Fruit fly (Drosophila melanogaster) whole organism, embryonic: ENCODE measurements around the gene CG7135.

Source experiments
- Bgb ChIP-seq: fragments of 200-800 bp; sonication (Bioruptor generic); IDR thresholded peaks from 2 replicates; pipeline ENCODE4 v1.3.6; 2022; ENCODE audit warnings: missing biosample characterization, missing genetic modification characterization; ENCODE audit not compliant: partially characterized antibody
- CG10267 ChIP-seq: fragments of 200-800 bp; sonication (Bioruptor generic); optimal IDR thresholded peaks from 2 replicates; lab custom pipeline; 2018; ENCODE audit warnings: missing biosample characterization, mild to moderate bottlenecking, missing genetic modification characterization, moderate library complexity
- CG10979 ChIP-seq: fragments of 200-800 bp; sonication (Bioruptor generic); optimal IDR thresholded peaks from 2 replicates; lab custom pipeline; 2018; ENCODE audit warnings: missing biosample characterization, mild to moderate bottlenecking, missing genetic modification characterization, moderate library complexity
- CG1233 ChIP-seq: fragments of 200-800 bp; sonication (Bioruptor generic); optimal IDR thresholded peaks from 4 replicates; lab custom pipeline; 2018; ENCODE audit warnings: missing biosample characterization, mild to moderate bottlenecking, missing genetic modification characterization
- CG12769 ChIP-seq: fragments of 200-800 bp; sonication (Bioruptor generic); optimal IDR thresholded peaks from 2 replicates; lab custom pipeline; 2019; ENCODE audit warnings: missing biosample characterization, mild to moderate bottlenecking, missing genetic modification characterization, moderate library complexity
- CG13424 ChIP-seq: fragments of 200-800 bp; sonication (Bioruptor generic); optimal IDR thresholded peaks from 2 replicates; lab custom pipeline; 2019; ENCODE audit warnings: missing biosample characterization, mild to moderate bottlenecking, missing genetic modification characterization, moderate library complexity
- CG13775 ChIP-seq: fragments of 200-800 bp; sonication (Bioruptor generic); optimal IDR thresholded peaks from 3 replicates; lab custom pipeline; 2017; ENCODE audit warnings: missing biosample characterization, mild to moderate bottlenecking, missing genetic modification characterization
- CG16813 ChIP-seq: fragments of 200-800 bp; sonication (Bioruptor generic); IDR thresholded peaks from 3 replicates; pipeline ENCODE4 v1.3.6; 2022; ENCODE audit warnings: missing biosample characterization, missing genetic modification characterization; ENCODE audit not compliant: partially characterized antibody
- CG17802 ChIP-seq: fragments of 200-800 bp; sonication (Bioruptor generic); optimal IDR thresholded peaks from 2 replicates; lab custom pipeline; 2018; ENCODE audit warnings: missing biosample characterization, mild to moderate bottlenecking, missing genetic modification characterization, moderate library complexity
- CG2875 ChIP-seq: fragments of 200-800 bp; sonication (Bioruptor generic); optimal IDR thresholded peaks from 2 replicates; lab custom pipeline; 2017; ENCODE audit warnings: missing biosample characterization, mild to moderate bottlenecking, missing genetic modification characterization, missing genetic modification reagents
- CG31224 ChIP-seq: fragments of 200-800 bp; sonication (Bioruptor generic); IDR thresholded peaks from 2 replicates; pipeline ENCODE4 v1.3.6; 2022; ENCODE audit warnings: missing biosample characterization, missing genetic modification characterization
- CG3281 ChIP-seq: fragments of 200-800 bp; sonication (Bioruptor generic); optimal IDR thresholded peaks from 3 replicates; lab custom pipeline; 2017; ENCODE audit warnings: missing biosample characterization, mild to moderate bottlenecking, missing genetic modification characterization
- CG3407 ChIP-seq: fragments of 200-800 bp; sonication (Bioruptor generic); optimal IDR thresholded peaks from 2 replicates; lab custom pipeline; 2018; ENCODE audit warnings: missing biosample characterization, mild to moderate bottlenecking, missing genetic modification characterization
- CG4617 ChIP-seq: fragments of 200-800 bp; sonication (Bioruptor generic); optimal IDR thresholded peaks from 3 replicates; lab custom pipeline; 2016; ENCODE audit warnings: missing biosample characterization, missing genetic modification characterization, borderline replicate concordance
- CG6791 ChIP-seq: fragments of 200-800 bp; sonication (Bioruptor generic); IDR thresholded peaks from 3 replicates; pipeline ENCODE4 v1.3.6; 2022; ENCODE audit warnings: missing biosample characterization, missing genetic modification characterization; ENCODE audit not compliant: partially characterized antibody
- CG8290 ChIP-seq, 3 experiments: fragments of 200-800 bp; sonication (Bioruptor generic); optimal IDR thresholded peaks; 2 replicates each; lab custom pipeline; 2016 to 2019; ENCODE audit warnings: missing biosample characterization in 3 of 3, missing genetic modification characterization in 3 of 3, mild to moderate bottlenecking in 2 of 3, moderate library complexity in 1 of 3
- CG9797 ChIP-seq: fragments of 200-800 bp; sonication (Bioruptor generic); optimal IDR thresholded peaks from 3 replicates; lab custom pipeline; 2018; ENCODE audit warnings: missing biosample characterization, mild to moderate bottlenecking, missing genetic modification characterization
- CG9932 ChIP-seq: fragments of 200-800 bp; sonication (Bioruptor generic); IDR thresholded peaks from 2 replicates; pipeline ENCODE4 v1.3.6; 2022; ENCODE audit warnings: missing biosample characterization, missing genetic modification characterization
- Dll ChIP-seq: fragments of 200-800 bp; sonication (Bioruptor generic); IDR thresholded peaks from 4 replicates; pipeline ENCODE4 v1.3.6; 2022; ENCODE audit warnings: missing biosample characterization, missing genetic modification characterization; ENCODE audit not compliant: partially characterized antibody
- Ets97D ChIP-seq: fragments of 200-800 bp; sonication (Bioruptor generic); optimal IDR thresholded peaks from 3 replicates; lab custom pipeline; 2016; ENCODE audit warnings: missing biosample characterization, missing genetic modification characterization
- Kr ChIP-seq: fragments of 200-800 bp; sonication (Bioruptor generic); optimal IDR thresholded peaks from 2 replicates; lab custom pipeline; 2017; ENCODE audit warnings: missing biosample characterization, mild to moderate bottlenecking, missing genetic modification characterization
- Lhr ChIP-seq: fragments of 200-800 bp; sonication (Bioruptor generic); optimal IDR thresholded peaks from 3 replicates; lab custom pipeline; 2017; ENCODE audit warnings: mild to moderate bottlenecking, missing biosample characterization, missing genetic modification reagents, missing genetic modification characterization
- MBD-R2 ChIP-seq: fragments of 200-800 bp; sonication (Bioruptor generic); IDR thresholded peaks from 2 replicates; pipeline ENCODE4 v1.3.6; 2022; ENCODE audit warnings: missing biosample characterization, missing genetic modification characterization
- NfI ChIP-seq: fragments of 200-800 bp; sonication (Bioruptor generic); optimal IDR thresholded peaks from 3 replicates; lab custom pipeline; 2018; ENCODE audit warnings: missing biosample characterization, mild to moderate bottlenecking, missing genetic modification characterization, moderate library complexity
- Opbp ChIP-seq: fragments of 200-800 bp; sonication (Bioruptor generic); IDR thresholded peaks from 3 replicates; pipeline ENCODE4 v1.3.6; 2022; ENCODE audit warnings: missing biosample characterization, missing genetic modification characterization; ENCODE audit not compliant: partially characterized antibody
- Sin3A ChIP-seq: fragments of >200 bp; optimal IDR thresholded peaks from 2 replicates; lab custom pipeline; 2018
- Six4 ChIP-seq: fragments of 200-800 bp; sonication (Bioruptor generic); optimal IDR thresholded peaks from 2 replicates; lab custom pipeline; 2016; ENCODE audit warnings: missing biosample characterization, missing genetic modification characterization
- bbx ChIP-seq: fragments of 200-800 bp; sonication (Bioruptor generic); IDR thresholded peaks from 2 replicates; pipeline ENCODE4 v1.3.6; 2022; ENCODE audit warnings: missing biosample characterization, missing genetic modification characterization; ENCODE audit not compliant: partially characterized antibody
- br ChIP-seq: fragments of >200 bp; optimal IDR thresholded peaks from 2 replicates; lab custom pipeline; 2017
- crol ChIP-seq: fragments of 200-800 bp; sonication (Bioruptor generic); IDR thresholded peaks from 2 replicates; pipeline ENCODE4 v1.3.6; 2022; ENCODE audit warnings: missing biosample characterization, missing genetic modification characterization
- crp ChIP-seq, 2 experiments: fragments of 200-800 bp; sonication (Bioruptor generic); optimal IDR thresholded peaks; 2 replicates in 1 of 2; 3 replicates in 1 of 2; lab custom pipeline; 2017; ENCODE audit warnings: missing biosample characterization in 2 of 2, missing genetic modification characterization in 2 of 2, mild to moderate bottlenecking in 1 of 2, moderate library complexity in 1 of 2
- dpn ChIP-seq, 2 experiments: fragments of 200-800 bp; sonication (Bioruptor generic); optimal IDR thresholded peaks; 3 replicates each; lab custom pipeline; 2016; ENCODE audit warnings: missing biosample characterization in 2 of 2, missing genetic modification characterization in 2 of 2
- hbn ChIP-seq: fragments of 200-800 bp; sonication (Bioruptor generic); IDR thresholded peaks from 2 replicates; pipeline ENCODE4 v1.3.6; 2022; ENCODE audit warnings: missing biosample characterization, missing genetic modification characterization; ENCODE audit not compliant: partially characterized antibody
- hkb ChIP-seq, 2 experiments: fragments of 200-800 bp in 1 of 2; fragments of >200 bp in 1 of 2; sonication (Bioruptor generic) in 1 of 2; IDR thresholded peaks in 1 of 2; optimal IDR thresholded peaks in 1 of 2; 2 replicates each; pipeline versions ENCODE4 v1.3.6 to Lab custom; 2017 to 2022; ENCODE audit warnings: missing biosample characterization in 1 of 2, missing genetic modification characterization in 1 of 2
- kni ChIP-seq: fragments of 200-800 bp; sonication (Bioruptor generic); optimal IDR thresholded peaks from 3 replicates; lab custom pipeline; 2017; ENCODE audit warnings: mild to moderate bottlenecking, missing biosample characterization, missing genetic modification reagents, missing genetic modification characterization
- mam ChIP-seq: fragments of 200-800 bp; sonication (Bioruptor generic); optimal IDR thresholded peaks from 3 replicates; lab custom pipeline; 2016; ENCODE audit warnings: missing biosample characterization, missing genetic modification characterization
- pan ChIP-seq, 4 experiments: fragments of >200 bp in 3 of 4; fragments of 200-800 bp in 1 of 4; sonication (Bioruptor generic) in 1 of 4; optimal IDR thresholded peaks in 3 of 4; IDR thresholded peaks in 1 of 4; 2 replicates each; pipeline versions ENCODE4 v1.3.6 to Lab custom; 2017 to 2022; ENCODE audit warnings: missing biosample characterization in 2 of 4, missing genetic modification characterization in 2 of 4, mixed read lengths in 1 of 4
- prd ChIP-seq, 3 experiments: fragments of >200 bp in 2 of 3; fragments of 200-800 bp in 1 of 3; sonication (Bioruptor generic) in 1 of 3; optimal IDR thresholded peaks in 2 of 3; IDR thresholded peaks in 1 of 3; 2 replicates in 2 of 3; 3 replicates in 1 of 3; pipeline versions ENCODE4 v1.3.6 to Lab custom; 2017 to 2022; ENCODE audit warnings: missing biosample characterization in 1 of 3, missing genetic modification characterization in 1 of 3
- salm ChIP-seq: fragments of 200-800 bp; sonication (Bioruptor generic); optimal IDR thresholded peaks from 2 replicates; lab custom pipeline; 2018; ENCODE audit warnings: missing biosample characterization, mild to moderate bottlenecking, missing genetic modification characterization
- schlank ChIP-seq: fragments of 200-800 bp; sonication (Bioruptor generic); optimal IDR thresholded peaks from 2 replicates; lab custom pipeline; 2018; ENCODE audit warnings: missing biosample characterization, mild to moderate bottlenecking, missing genetic modification characterization
- shn ChIP-seq: fragments of 200-800 bp; sonication (Bioruptor generic); optimal IDR thresholded peaks from 3 replicates; lab custom pipeline; 2016; ENCODE audit warnings: missing biosample characterization, missing genetic modification characterization
- sisA ChIP-seq: fragments of 200-800 bp; sonication (Bioruptor generic); IDR thresholded peaks from 2 replicates; pipeline ENCODE4 v1.3.6; 2022; ENCODE audit warnings: missing biosample characterization, missing genetic modification characterization
- sob ChIP-seq: fragments of 200-800 bp; sonication (Bioruptor generic); IDR thresholded peaks from 2 replicates; pipeline ENCODE4 v1.3.6; 2022; ENCODE audit warnings: missing biosample characterization, missing genetic modification characterization
- stc ChIP-seq: fragments of 200-800 bp; sonication (Bioruptor generic); IDR thresholded peaks from 2 replicates; pipeline ENCODE4 v1.3.6; 2022; ENCODE audit warnings: missing biosample characterization, missing genetic modification characterization
- unc-4 ChIP-seq: fragments of 200-800 bp; sonication (Bioruptor generic); IDR thresholded peaks from 2 replicates; pipeline ENCODE4 v1.3.6; 2022; ENCODE audit warnings: missing biosample characterization, missing genetic modification characterization; ENCODE audit not compliant: partially characterized antibody
- vnd ChIP-seq: fragments of 200-800 bp; sonication (Bioruptor generic); IDR thresholded peaks from 3 replicates; pipeline ENCODE4 v1.3.6; 2022; ENCODE audit warnings: missing biosample characterization, missing genetic modification characterization; ENCODE audit not compliant: partially characterized antibody
- zen ChIP-seq: fragments of 200-800 bp; sonication (Bioruptor generic); optimal IDR thresholded peaks from 3 replicates; lab custom pipeline; 2018; ENCODE audit warnings: missing biosample characterization, mild to moderate bottlenecking, missing genetic modification characterization, moderate library complexity

CG7135 gene

dm6 chrX:18101778-18102177 lies 1.7 kb upstream of the CG7135 start, which contains the start of gene Taf8 (continued):
- TF ChIP-seq crol (GFP tag; lab: Robert Waterston, UW), result no peak
- TF ChIP-seq MBD-R2 (GFP tag; lab: Robert Waterston, UW), result peak; percentile 67
- no peak for TF ChIP-seq CG17802 (tag; lab: Kevin White, UChicago)
- no peak for TF ChIP-seq CG10267
- TF ChIP-seq schlank (tag; lab: Kevin White, UChicago), result no peak
- no peak for TF ChIP-seq Lhr (GFP tag; lab: Kevin White, UChicago)
- 0 out of 2 replicates have a peak, but pooled peaks have one; percentile 5 for TF ChIP-seq sisA (GFP tag; lab: Robert Waterston, UW)
- peak; percentile 81 for TF ChIP-seq CG16813 (GFP tag; lab: Robert Waterston, UW)
- TF ChIP-seq CG2875 (GFP tag; lab: Kevin White, UChicago), result no peak
- peak; percentile 81 for TF ChIP-seq CG6791
- no peak for TF ChIP-seq CG9797
- TF ChIP-seq salm (tag; lab: Kevin White, UChicago), result no peak
- no peak for TF ChIP-seq CG31224 (GFP tag; lab: Robert Waterston, UW)
- no peak for TF ChIP-seq pan (optimal IDR thresholded peaks at IDR 0.05; lab: Kevin White, UChicago)
- no peak for TF ChIP-seq pan (GFP tag; optimal IDR thresholded peaks at IDR 0.05 in 1 of 2, IDR thresholded peaks at IDR 0.05 in 1 of 2)
- no peak for TF ChIP-seq zen (tag; lab: Kevin White, UChicago)
- TF ChIP-seq CG3407 (GFP tag; lab: Kevin White, UChicago), result no peak
- no peak for TF ChIP-seq Ets97D (GFP tag; lab: Kevin White, UChicago)
- TF ChIP-seq unc-4 (GFP tag; lab: Robert Waterston, UW), result peak; percentile 51
- TF ChIP-seq Sin3A (lab: Kevin White, UChicago), result no peak
- TF ChIP-seq Bgb (GFP tag; lab: Robert Waterston, UW), result peak; percentile 73
- no peak for TF ChIP-seq CG12769 (tag; lab: Kevin White, UChicago)
- no peak for TF ChIP-seq CG8290 (GFP tag; optimal IDR thresholded peaks at IDR 0.05; lab: Kevin White, UChicago)
- TF ChIP-seq CG8290 (tag; optimal IDR thresholded peaks at IDR 0.05; lab: Kevin White, UChicago), result peak in 1 of 2 experiments; percentile 31
- peak; percentile 11 for TF ChIP-seq shn
- TF ChIP-seq stc (GFP tag; lab: Robert Waterston, UW), result no peak
- peak; percentile 46; the same call in 1 of the 2 replicates for TF ChIP-seq hbn (GFP tag; lab: Robert Waterston, UW)
- TF ChIP-seq CG13424, result no peak
- no peak for TF ChIP-seq Six4 (GFP tag; lab: Kevin White, UChicago)
- TF ChIP-seq br (lab: Kevin White, UChicago), result no peak
- TF ChIP-seq NfI (GFP tag; lab: Kevin White, UChicago), result no peak
- TF ChIP-seq bbx (GFP tag; lab: Robert Waterston, UW), result peak; percentile 73
- no peak for TF ChIP-seq prd (optimal IDR thresholded peaks at IDR 0.05; lab: Kevin White, UChicago)
- TF ChIP-seq prd (GFP tag; IDR thresholded peaks at IDR 0.05; lab: Robert Waterston, UW), result peak; percentile 31; the same call in 1 of the 3 replicates
- TF ChIP-seq hkb (optimal IDR thresholded peaks at IDR 0.05; lab: Kevin White, UChicago), result no peak
- no peak for TF ChIP-seq hkb (GFP tag; IDR thresholded peaks at IDR 0.05; lab: Robert Waterston, UW)
- TF ChIP-seq sob, result 0 out of 2 replicates have a peak, but pooled peaks have one; percentile 7
- TF ChIP-seq CG1233 (GFP tag; lab: Kevin White, UChicago), result no peak
- TF ChIP-seq CG10979 (tag; lab: Kevin White, UChicago), result no peak
- TF ChIP-seq kni (GFP tag; lab: Kevin White, UChicago), result no peak
- TF ChIP-seq CG3281 (GFP tag; lab: Kevin White, UChicago), result no peak
- TF ChIP-seq mam, result peak; percentile 20
- TF ChIP-seq Opbp (GFP tag; lab: Robert Waterston, UW), result peak; percentile 81; the same call in 2 of the 3 replicates
- peak; percentile 14 for TF ChIP-seq CG13775 (GFP tag; lab: Kevin White, UChicago)
- TF ChIP-seq Kr (GFP tag; lab: Kevin White, UChicago), result no peak
- peak in 1 of 2 experiments; percentile 1 for TF ChIP-seq dpn (GFP tag; optimal IDR thresholded peaks at IDR 0.05; lab: Kevin White, UChicago)
- peak; percentile 62 for TF ChIP-seq vnd (GFP tag; lab: Robert Waterston, UW)
- TF ChIP-seq Dll, result peak; percentile 63; the same call in 3 of the 4 replicates
- TF ChIP-seq CG9932, result peak; percentile 68
- no peak for TF ChIP-seq crp (GFP tag; optimal IDR thresholded peaks at IDR 0.05; lab: Kevin White, UChicago)
- peak; percentile 32 for TF ChIP-seq CG4617 (GFP tag; lab: Kevin White, UChicago)
